Worm (Caenorhabditis elegans) whole organism, L3 larva: ENCODE measurements around the gene vab-19.

Source experiments
- lin-39 ChIP-seq: fragments of 150-350 bp; optimal IDR thresholded peaks from 2 replicates; lab custom pipeline; 2018; ENCODE audit warnings: missing biosample characterization, missing genetic modification reagents, missing genetic modification characterization
- zag-1 ChIP-seq: fragments of 150-350 bp; optimal IDR thresholded peaks from 2 replicates; lab custom pipeline; 2014; ENCODE audit warnings: missing biosample characterization, missing genetic modification characterization

- TF ChIP-seq zag-1 (tag; lab: Kevin White, UChicago) (no peak), lin-39 (tag; lab: Kevin White, UChicago) (no peak)
Observed at ce11 chrII:2450990-2451389, 7.9 kb downstream of the vab-19 start.
